Comparison of ENCODE assay signal across 5 worm cellular contexts in genomic region chrV:1447724-1448123, ce11.
TF ChIP-seq lines count a peak whose summit lies in the region.

Gene cnc-3, plus strand, starts transcription at chrV:1448004.

TF ChIP-seq in whole organism, L1 larva, 84 proteins besides CTCF, POLR2A, EP300 and RAD21 (continues in another document):
- TF ChIP-seq Y116A8C.19 (tag; optimal IDR thresholded peaks at IDR 0.05; lab: Kevin White, UChicago; ENCODE audit: borderline replicate concordance) (no peak), blmp-1 (tag; optimal IDR thresholded peaks at IDR 0.05; lab: Kevin White, UChicago) (peak; percentile 65), vab-15 (tag; optimal IDR thresholded peaks at IDR 0.05; lab: Kevin White, UChicago) (no peak), unc-30 (tag; optimal IDR thresholded peaks at IDR 0.05; lab: Kevin White, UChicago) (no peak), elt-3 (tag; optimal IDR thresholded peaks at IDR 0.05; lab: Kevin White, UChicago) (peak in 1 of 6 experiments; percentile 16), nhr-12 (tag; optimal IDR thresholded peaks at IDR 0.05; lab: Kevin White, UChicago) (no peak), zag-1 (tag; optimal IDR thresholded peaks at IDR 0.05; lab: Kevin White, UChicago) (no peak), rnt-1 (tag; optimal IDR thresholded peaks at IDR 0.05; lab: Kevin White, UChicago) (no peak), lin-13 (GFP tag; optimal IDR thresholded peaks at IDR 0.05; lab: Kevin White, UChicago) (no peak), unc-86 (tag; optimal IDR thresholded peaks at IDR 0.05; lab: Kevin White, UChicago) (no peak), sox-4 (tag; optimal IDR thresholded peaks at IDR 0.05; lab: Kevin White, UChicago) (no peak), efl-1 (optimal IDR thresholded peaks at IDR 0.05; lab: Kevin White, UChicago) (no peak), efl-1 (GFP tag; optimal IDR thresholded peaks at IDR 0.05 in 1 of 2; lab: Kevin White, UChicago) (no peak), nhr-90 (tag; optimal IDR thresholded peaks at IDR 0.05; lab: Kevin White, UChicago; ENCODE audit: poor library complexity) (no peak), sup-37 (GFP tag; optimal IDR thresholded peaks at IDR 0.05; lab: Kevin White, UChicago) (no peak), ceh-88 (GFP tag; IDR thresholded peaks at IDR 0.05; lab: Robert Waterston, UW) (no peak), xbp-1 (tag; optimal IDR thresholded peaks at IDR 0.05; lab: Kevin White, UChicago) (no peak), nhr-19 (GFP tag; conservative IDR thresholded peaks at IDR 0.05; lab: Robert Waterston, UW) (no peak), nhr-85 (tag; lab: Kevin White, UChicago) (peak; percentile 50)

TF ChIP-seq in whole organism, L2 larva, 48 proteins besides CTCF, POLR2A, EP300 and RAD21:
- TF ChIP-seq nhr-21 (tag; optimal IDR thresholded peaks at IDR 0.05; lab: Kevin White, UChicago) (peak; percentile 34), sma-3 (GFP tag; optimal IDR thresholded peaks at IDR 0.05; lab: Kevin White, UChicago) (peak; percentile 68), dmd-4 (tag; optimal IDR thresholded peaks at IDR 0.05; lab: Kevin White, UChicago) (no peak), ama-1 (optimal IDR thresholded peaks at IDR 0.05; lab: Kevin White, UChicago) (peak; percentile 50)

TF ChIP-seq in whole organism, L3 larva, 47 proteins besides CTCF, POLR2A, EP300 and RAD21:
- TF ChIP-seq nhr-25 (tag; optimal IDR thresholded peaks at IDR 0.05; lab: Kevin White, UChicago) (peak; percentile 41), nhr-23 (tag; optimal IDR thresholded peaks at IDR 0.05; lab: Kevin White, UChicago) (no peak)

TF ChIP-seq in whole organism, L4 larva, 104 proteins besides CTCF, POLR2A, EP300 and RAD21:
- TF ChIP-seq unc-62 (GFP tag; optimal IDR thresholded peaks at IDR 0.05 in 1 of 2; lab: Kevin White, UChicago) (peak in 1 of 2 experiments; percentile 85), unc-62 (tag; optimal IDR thresholded peaks at IDR 0.05; lab: Kevin White, UChicago) (no peak), nhr-41 (GFP tag; IDR thresholded peaks at IDR 0.05; lab: Robert Waterston, UW) (no peak), lin-1 (GFP tag; IDR thresholded peaks at IDR 0.05; lab: Robert Waterston, UW) (no peak), lim-7 (GFP tag; IDR thresholded peaks at IDR 0.05; lab: Robert Waterston, UW) (no peak), zag-1 (tag; optimal IDR thresholded peaks at IDR 0.05; lab: Kevin White, UChicago) (no peak), T26A8.4 (GFP tag; IDR thresholded peaks at IDR 0.05; lab: Robert Waterston, UW) (peak; percentile 44), mep-1 (tag; optimal IDR thresholded peaks at IDR 0.05; lab: Kevin White, UChicago) (no peak), nhr-25 (tag; optimal IDR thresholded peaks at IDR 0.05; lab: Kevin White, UChicago; ENCODE audit: borderline replicate concordance, insufficient read depth) (no peak), nhr-76 (tag; optimal IDR thresholded peaks at IDR 0.05; lab: Kevin White, UChicago) (no peak), ZK546.5 (tag; optimal IDR thresholded peaks at IDR 0.05; lab: Kevin White, UChicago) (no peak), ama-1 (optimal IDR thresholded peaks at IDR 0.05; lab: Kevin White, UChicago) (no peak), zfp-3 (GFP tag; conservative IDR thresholded peaks at IDR 0.05; lab: Robert Waterston, UW) (no peak), Y75B8A.6 (GFP tag; IDR thresholded peaks at IDR 0.05; lab: Robert Waterston, UW) (no peak), T20F7.1 (GFP tag; optimal IDR thresholded peaks at IDR 0.05; lab: Kevin White, UChicago) (no peak), saeg-2 (GFP tag; IDR thresholded peaks at IDR 0.05; lab: Robert Waterston, UW) (no peak), ctbp-1 (GFP tag; IDR thresholded peaks at IDR 0.05; lab: Robert Waterston, UW) (no peak)

TF ChIP-seq in whole organism, young adult, 124 proteins besides CTCF, POLR2A, EP300 and RAD21:
- no peak for TF ChIP-seq snpc-3.4 (tag; optimal IDR thresholded peaks at IDR 0.05; lab: Kevin White, UChicago)
- TF ChIP-seq lsl-1 (GFP tag; optimal IDR thresholded peaks at IDR 0.05; lab: Kevin White, UChicago) = no peak
- 0 out of 2 replicates have a peak, but pooled peaks have one; percentile 45 for TF ChIP-seq nfyb-1 (GFP tag; IDR thresholded peaks at IDR 0.05; lab: Robert Waterston, UW)
- no peak for TF ChIP-seq bed-1 (GFP tag; IDR thresholded peaks at IDR 0.05; lab: Robert Waterston, UW)
- no peak for TF ChIP-seq efl-1 (GFP tag; optimal IDR thresholded peaks at IDR 0.05; lab: Kevin White, UChicago)
- no peak for TF ChIP-seq bed-2 (GFP tag; IDR thresholded peaks at IDR 0.05; lab: Robert Waterston, UW)
- no peak for TF ChIP-seq hrde-1 (tag; optimal IDR thresholded peaks at IDR 0.05; lab: Kevin White, UChicago; ENCODE audit: borderline replicate concordance)
